Worm (Caenorhabditis elegans) whole organism, L1 larva: ENCODE data around the gene clec-227.

Source experiments
- C16A3.4 ChIP-seq: fragments of 150-350 bp; optimal IDR thresholded peaks from 2 replicates; lab custom pipeline; 2014; ENCODE audit warnings: missing biosample characterization, missing genetic modification characterization
- F16B12.6 ChIP-seq: fragments of 150-350 bp; optimal IDR thresholded peaks from 2 replicates; lab custom pipeline; 2014; ENCODE audit warnings: missing biosample characterization, missing genetic modification characterization
- alr-1 ChIP-seq: fragments of 200-800 bp; sonication (Bioruptor generic); optimal IDR thresholded peaks from 2 replicates; lab custom pipeline; 2018; ENCODE audit warnings: borderline replicate concordance, mild to moderate bottlenecking, missing genetic modification characterization, missing compliant biosample characterization
- blmp-1 ChIP-seq: fragments of 150-350 bp; optimal IDR thresholded peaks from 2 replicates; lab custom pipeline; 2014; ENCODE audit warnings: missing biosample characterization, missing genetic modification characterization
- ceh-8 ChIP-seq: fragments of 200-800 bp; sonication (Bioruptor generic); optimal IDR thresholded peaks from 2 replicates; lab custom pipeline; 2018; ENCODE audit warnings: mild to moderate bottlenecking, missing genetic modification characterization, moderate library complexity, missing compliant biosample characterization
- ceh-90 ChIP-seq: sonication (generic microtip); optimal IDR thresholded peaks from 2 replicates; lab custom pipeline; 2016; ENCODE audit warnings: missing genetic modification characterization, missing compliant biosample characterization
- dsc-1 ChIP-seq: sonication (generic microtip); optimal IDR thresholded peaks from 2 replicates; lab custom pipeline; 2016; ENCODE audit warnings: mild to moderate bottlenecking, missing genetic modification characterization, missing compliant biosample characterization
- efl-1 ChIP-seq, 4 experiments: fragments of 150-350 bp; optimal IDR thresholded peaks in 3 of 4; peaks in 1 of 4; 1 replicate in 1 of 4; 2 replicates in 3 of 4; lab custom pipeline; 2014; ENCODE audit warnings: missing biosample characterization in 2 of 4, missing genetic modification characterization in 2 of 4, missing genetic modification reagents in 2 of 4
- elt-2 ChIP-seq: sonication (generic microtip); optimal IDR thresholded peaks from 2 replicates; lab custom pipeline; 2016; ENCODE audit warnings: missing genetic modification characterization, mild to moderate bottlenecking, inconsistent platforms, missing compliant biosample characterization, missing genetic modification reagents
- elt-3 ChIP-seq, 6 experiments: fragments of 150-350 bp in 1 of 6; sonication (generic microtip); optimal IDR thresholded peaks; 2 replicates each; lab custom pipeline; 2017 to 2018; ENCODE audit warnings: missing biosample characterization in 6 of 6, missing genetic modification characterization in 6 of 6, inconsistent platforms in 1 of 6
- fkh-10 ChIP-seq: sonication (generic microtip); optimal IDR thresholded peaks from 2 replicates; lab custom pipeline; 2017; ENCODE audit warnings: missing biosample characterization, missing genetic modification reagents, missing genetic modification characterization
- fos-1 ChIP-seq: fragments of 150-350 bp; optimal IDR thresholded peaks from 2 replicates; lab custom pipeline; 2014; ENCODE audit warnings: missing biosample characterization, missing genetic modification characterization
- grh-1 ChIP-seq: fragments of 200-800 bp; sonication (Bioruptor generic); IDR thresholded peaks from 2 replicates; pipeline ENCODE4 v1.3.6; 2022; ENCODE audit warnings: missing genetic modification reagents, missing genetic modification characterization, missing compliant biosample characterization
- hlh-17 ChIP-seq: fragments of 200-800 bp; sonication (Bioruptor generic); optimal IDR thresholded peaks from 2 replicates; lab custom pipeline; 2018; ENCODE audit warnings: missing genetic modification characterization, mild to moderate bottlenecking, missing compliant biosample characterization, moderate library complexity, borderline replicate concordance
- hlh-4 ChIP-seq: sonication (generic microtip); optimal IDR thresholded peaks from 2 replicates; lab custom pipeline; 2016; ENCODE audit warnings: mild to moderate bottlenecking, missing genetic modification characterization, missing compliant biosample characterization
- irx-1 ChIP-seq: sonication (generic microtip); optimal IDR thresholded peaks from 2 replicates; lab custom pipeline; 2016; ENCODE audit warnings: missing genetic modification characterization, missing compliant biosample characterization
- lin-13 ChIP-seq: fragments of 150-350 bp; optimal IDR thresholded peaks from 2 replicates; lab custom pipeline; 2014; ENCODE audit warnings: missing biosample characterization, missing genetic modification reagents, missing genetic modification characterization
- lin-14 ChIP-seq: fragments of 200-800 bp; sonication (Bioruptor generic); optimal IDR thresholded peaks from 2 replicates; lab custom pipeline; 2018; ENCODE audit warnings: mild to moderate bottlenecking, missing genetic modification characterization, moderate library complexity, missing compliant biosample characterization
- lin-15B ChIP-seq: fragments of 150-350 bp; sonication (generic microtip); optimal IDR thresholded peaks from 3 replicates; lab custom pipeline; 2014; ENCODE audit warnings: missing biosample characterization, missing genetic modification characterization
- lin-39 ChIP-seq: fragments of 150-350 bp; optimal IDR thresholded peaks from 2 replicates; lab custom pipeline; 2014; ENCODE audit warnings: missing biosample characterization, missing genetic modification reagents, missing genetic modification characterization
- lsy-2 ChIP-seq, 2 experiments: fragments of 150-350 bp; optimal IDR thresholded peaks; 2 replicates each; lab custom pipeline; 2014; ENCODE audit warnings: missing biosample characterization in 2 of 2, missing genetic modification characterization in 2 of 2
- mef-2 ChIP-seq: fragments of 150-350 bp; optimal IDR thresholded peaks from 2 replicates; lab custom pipeline; 2014; ENCODE audit warnings: missing biosample characterization, missing genetic modification characterization
- mep-1 ChIP-seq: fragments of 150-350 bp; optimal IDR thresholded peaks from 2 replicates; lab custom pipeline; 2014; ENCODE audit warnings: missing biosample characterization, missing genetic modification characterization
- nhr-20 ChIP-seq: sonication (generic microtip); optimal IDR thresholded peaks from 2 replicates; lab custom pipeline; 2016; ENCODE audit warnings: mild to moderate bottlenecking, missing genetic modification characterization, missing compliant biosample characterization
- nhr-47 ChIP-seq: sonication (generic microtip); optimal IDR thresholded peaks from 2 replicates; lab custom pipeline; 2016; ENCODE audit warnings: mild to moderate bottlenecking, missing genetic modification characterization, moderate library complexity, missing compliant biosample characterization
- nhr-71 ChIP-seq: sonication (generic microtip); optimal IDR thresholded peaks from 2 replicates; lab custom pipeline; 2016; ENCODE audit warnings: mild to moderate bottlenecking, missing genetic modification characterization, moderate library complexity, missing compliant biosample characterization
- nhr-85 ChIP-seq: sonication (generic microtip); peaks from one replicate; lab custom pipeline; 2016; ENCODE audit warnings: missing genetic modification characterization, inconsistent platforms, missing compliant biosample characterization
- rnt-1 ChIP-seq: sonication (generic microtip); optimal IDR thresholded peaks from 2 replicates; lab custom pipeline; 2016; ENCODE audit warnings: mild to moderate bottlenecking, missing genetic modification characterization, moderate library complexity, missing compliant biosample characterization
- skn-1 ChIP-seq: fragments of 150-350 bp; optimal IDR thresholded peaks from 2 replicates; lab custom pipeline; 2014; ENCODE audit warnings: missing biosample characterization, missing genetic modification characterization
- snu-23 ChIP-seq: sonication (generic microtip); optimal IDR thresholded peaks from 2 replicates; lab custom pipeline; 2016; ENCODE audit warnings: missing genetic modification characterization, missing compliant biosample characterization
- sox-4 ChIP-seq: sonication (generic microtip); optimal IDR thresholded peaks from 2 replicates; lab custom pipeline; 2016; ENCODE audit warnings: missing genetic modification characterization, missing compliant biosample characterization
- swsn-7 ChIP-seq: sonication (generic microtip); optimal IDR thresholded peaks from 2 replicates; lab custom pipeline; 2016; ENCODE audit warnings: missing genetic modification characterization, missing compliant biosample characterization
- tbx-2 ChIP-seq: sonication (generic microtip); optimal IDR thresholded peaks from 2 replicates; lab custom pipeline; 2016; ENCODE audit warnings: missing genetic modification characterization, missing compliant biosample characterization
- tlp-1 ChIP-seq: fragments of 150-350 bp; optimal IDR thresholded peaks from 2 replicates; lab custom pipeline; 2014; ENCODE audit warnings: missing biosample characterization, missing genetic modification characterization

Gene clec-227

DNA sequence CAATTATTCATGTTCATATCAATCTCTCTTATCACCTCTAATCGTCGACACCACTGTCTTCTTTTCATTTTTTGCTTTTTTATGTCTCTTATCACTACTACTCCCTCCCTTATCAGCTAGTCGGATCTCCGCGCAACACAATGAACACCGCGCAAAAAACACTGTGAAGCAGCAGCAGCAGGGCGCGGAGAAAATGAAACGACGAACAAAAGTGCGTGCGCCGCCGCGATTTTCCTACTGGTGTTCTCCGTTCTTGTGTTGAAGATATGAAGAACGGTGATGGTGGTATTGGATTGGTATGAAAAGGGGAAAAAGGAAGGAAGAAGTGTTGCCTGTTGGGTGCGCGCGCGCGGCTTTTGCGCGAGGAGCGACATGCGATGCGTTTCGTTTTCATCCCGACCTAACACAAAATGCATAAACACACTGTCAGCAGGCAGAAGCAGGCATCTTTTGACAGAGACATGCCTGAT is 33.5 kb downstream of the clec-227 start (continued):
- TF ChIP-seq hlh-17 (GFP tag; lab: Kevin White, UChicago) (no peak), alr-1 (no peak), tbx-2 (tag; lab: Kevin White, UChicago) (no peak), blmp-1 (peak; percentile 75), nhr-47 (tag; lab: Kevin White, UChicago) (no peak), swsn-7 (no peak), mep-1 (tag; lab: Kevin White, UChicago) (no peak), elt-2 (tag; lab: Kevin White, UChicago) (peak; percentile 83), fos-1 (tag; lab: Kevin White, UChicago) (no peak), hlh-4 (tag; lab: Kevin White, UChicago) (no peak), lin-13 (GFP tag; lab: Kevin White, UChicago) (no peak), ceh-90 (tag; lab: Kevin White, UChicago) (no peak), snu-23 (no peak), F16B12.6 (tag; lab: Kevin White, UChicago) (no peak), skn-1 (tag; lab: Kevin White, UChicago) (no peak), mef-2 (tag; lab: Kevin White, UChicago) (no peak), elt-3 (tag; optimal IDR thresholded peaks at IDR 0.05; lab: Kevin White, UChicago) (peak in 1 of 6 experiments; percentile 25), grh-1 (GFP tag; lab: Robert Waterston, UW) (no peak), lsy-2 (tag; optimal IDR thresholded peaks at IDR 0.05; lab: Kevin White, UChicago) (no peak), nhr-20 (tag; lab: Kevin White, UChicago) (no peak), fkh-10 (GFP tag; lab: Kevin White, UChicago) (no peak)

DNA sequence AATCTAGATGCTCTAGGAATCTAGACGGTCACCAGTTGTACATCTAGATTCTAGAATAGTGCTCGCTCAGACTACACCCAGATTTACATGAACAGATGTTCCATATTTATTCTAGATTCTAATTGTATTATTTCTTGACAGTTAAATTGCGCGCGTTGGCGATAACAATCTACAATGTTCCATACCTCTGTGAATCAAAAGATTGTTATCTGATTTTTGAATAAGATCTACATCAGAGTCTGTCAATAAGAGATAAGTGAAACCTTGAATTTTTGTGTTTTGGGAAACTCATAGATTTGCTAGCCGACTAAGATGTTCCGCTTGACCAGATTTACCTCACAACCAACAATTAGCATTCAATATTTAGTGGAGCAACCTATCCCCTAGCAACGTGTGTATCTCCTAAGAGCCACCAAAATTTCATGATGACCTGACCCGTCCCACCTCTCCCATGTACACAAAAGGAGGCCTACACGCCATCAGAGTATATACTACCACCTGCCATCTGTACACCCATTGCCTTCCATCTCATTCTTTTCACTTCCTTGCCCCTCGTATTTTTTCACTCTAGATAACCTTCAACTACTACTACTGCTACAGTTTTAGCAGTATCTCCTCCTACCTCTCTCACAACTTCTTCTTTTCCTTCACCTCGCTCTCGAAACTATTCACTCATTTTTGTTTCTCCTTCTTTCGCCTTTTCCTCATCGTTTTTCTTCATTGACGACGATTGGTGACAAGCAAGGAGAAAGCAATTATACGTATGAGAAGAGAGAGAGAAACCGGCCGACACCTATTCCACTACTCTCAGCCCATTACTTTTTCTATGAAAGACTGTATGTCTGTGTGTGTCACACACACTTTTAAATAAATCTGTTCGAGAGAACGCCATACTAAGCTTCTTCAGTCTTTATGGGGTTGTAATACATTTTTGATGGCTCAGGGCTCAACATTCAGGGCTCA is 34.7 kb downstream of the clec-227 start:
- TF ChIP-seq nhr-85 (tag; lab: Kevin White, UChicago) (peak; percentile 98), C16A3.4 (peak; percentile 18), nhr-71 (tag; lab: Kevin White, UChicago) (peak; percentile 27), lin-15B (tag; lab: Kevin White, UChicago) (no peak), lin-14 (GFP tag; lab: Kevin White, UChicago) (peak; percentile 73), elt-3 (tag; optimal IDR thresholded peaks at IDR 0.05; lab: Kevin White, UChicago) (peak in 2 of 6 experiments; percentile 37 to 59), rnt-1 (tag; lab: Kevin White, UChicago) (peak; percentile 43), irx-1 (tag; lab: Kevin White, UChicago) (peak; percentile 26), lin-39 (tag; lab: Kevin White, UChicago) (peak; percentile 18), ceh-8 (no peak), efl-1 (optimal IDR thresholded peaks at IDR 0.05; lab: Kevin White, UChicago) (no peak), efl-1 (GFP tag; optimal IDR thresholded peaks at IDR 0.05 in 1 of 2; lab: Kevin White, UChicago) (peak in 1 of 2 experiments; percentile 90), snu-23 (peak; percentile 18), tlp-1 (peak; percentile 89), blmp-1 (peak; percentile 81), nhr-20 (tag; lab: Kevin White, UChicago) (peak; percentile 10), ceh-90 (tag; lab: Kevin White, UChicago) (no peak), dsc-1 (tag; lab: Kevin White, UChicago) (no peak)

DNA sequence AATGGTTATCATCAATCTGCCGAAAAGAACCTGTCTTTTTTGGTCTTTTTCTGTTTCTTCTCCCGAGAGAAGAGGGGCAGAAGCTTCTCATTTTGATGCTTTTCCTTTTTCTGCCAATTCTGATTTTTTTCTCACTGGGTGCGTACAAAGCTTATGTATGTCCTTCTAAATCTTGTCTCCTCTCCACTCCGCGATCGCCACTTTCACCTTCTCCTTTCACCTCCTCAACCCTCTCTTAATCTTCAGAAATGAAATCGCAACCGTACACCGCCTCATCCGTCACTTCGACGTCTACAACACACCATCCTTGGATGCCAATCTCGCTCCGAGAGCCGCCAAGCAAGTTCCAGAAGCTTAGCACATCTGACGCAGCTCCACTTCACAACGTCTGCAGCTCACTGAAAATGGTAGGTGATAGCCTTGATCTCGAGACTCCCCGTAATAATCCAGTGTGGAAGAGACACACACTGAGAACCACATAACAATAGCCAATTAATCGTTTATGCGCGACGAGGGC is 35.7 kb downstream of the clec-227 start, which contains the start of gene R02D5.1:
TSS of gene R02D5.1 (plus strand) at position 245 of the 517 bp plus-strand sequence.
- no peak for TF ChIP-seq sox-4
- peak; percentile 99 for TF ChIP-seq blmp-1
